Worm (Caenorhabditis elegans) whole organism, late embryonic: ENCODE measurements around the gene T10D4.15.

Source experiments
- C08G9.2 ChIP-seq: sonication (generic microtip); optimal IDR thresholded peaks from 2 replicates; lab custom pipeline; 2016; ENCODE audit warnings: mild to moderate bottlenecking, missing genetic modification characterization, moderate library complexity, missing compliant biosample characterization
- C38D4.7 ChIP-seq: fragments of 200-800 bp; sonication (Bioruptor generic); optimal IDR thresholded peaks from 2 replicates; lab custom pipeline; 2018; ENCODE audit warnings: mild to moderate bottlenecking, missing genetic modification characterization, moderate library complexity, missing compliant biosample characterization
- F13H6.1 ChIP-seq: sonication (generic microtip); optimal IDR thresholded peaks from 2 replicates; lab custom pipeline; 2016; ENCODE audit warnings: missing genetic modification characterization, missing compliant biosample characterization
- K02D7.2 ChIP-seq: sonication (generic microtip); optimal IDR thresholded peaks from 2 replicates; lab custom pipeline; 2017; ENCODE audit warnings: mild to moderate bottlenecking, missing genetic modification characterization, missing compliant biosample characterization
- K09A11.1 ChIP-seq: sonication (generic microtip); optimal IDR thresholded peaks from 2 replicates; lab custom pipeline; 2017; ENCODE audit warnings: antibody characterized with exemption, mild to moderate bottlenecking, missing genetic modification characterization, missing compliant biosample characterization; ENCODE audit not compliant: insufficient read depth
- ahr-1 ChIP-seq: sonication (generic microtip); optimal IDR thresholded peaks from 2 replicates; lab custom pipeline; 2016; ENCODE audit warnings: missing genetic modification characterization, missing compliant biosample characterization
- ama-1 ChIP-seq: fragments of 150-350 bp; optimal IDR thresholded peaks from 2 replicates; lab custom pipeline; 2014
- ceh-14 ChIP-seq: sonication (generic microtip); optimal IDR thresholded peaks from 2 replicates; lab custom pipeline; 2016; ENCODE audit warnings: missing genotype, missing genetic modification characterization, missing compliant biosample characterization
- ceh-2 ChIP-seq: sonication (generic microtip); optimal IDR thresholded peaks from 2 replicates; lab custom pipeline; 2016; ENCODE audit warnings: missing genotype, missing genetic modification characterization, missing compliant biosample characterization
- ceh-22 ChIP-seq: sonication (generic microtip); optimal IDR thresholded peaks from 2 replicates; lab custom pipeline; 2017; ENCODE audit warnings: missing biosample characterization, missing genetic modification characterization
- ceh-30 ChIP-seq: fragments of 150-350 bp; optimal IDR thresholded peaks from 2 replicates; lab custom pipeline; 2014; ENCODE audit warnings: missing biosample characterization, missing genetic modification characterization
- ceh-45 ChIP-seq: fragments of 200-800 bp; sonication (Bioruptor generic); IDR thresholded peaks from 2 replicates; pipeline ENCODE4 v1.3.6; 2022; ENCODE audit warnings: missing genetic modification reagents, missing genetic modification characterization, missing compliant biosample characterization
- ceh-48 ChIP-seq: sonication (generic microtip); optimal IDR thresholded peaks from 2 replicates; lab custom pipeline; 2016; ENCODE audit warnings: missing genetic modification characterization, inconsistent platforms, missing compliant biosample characterization
- ceh-6 ChIP-seq: fragments of 200-800 bp; sonication (Bioruptor generic); optimal IDR thresholded peaks from 2 replicates; lab custom pipeline; 2018; ENCODE audit warnings: mild to moderate bottlenecking, missing genetic modification characterization, missing compliant biosample characterization
- ceh-9 ChIP-seq: sonication (generic microtip); optimal IDR thresholded peaks from 2 replicates; lab custom pipeline; 2016; ENCODE audit warnings: mild to moderate bottlenecking, missing genetic modification characterization, inconsistent platforms, missing compliant biosample characterization
- dmd-4 ChIP-seq: sonication (generic microtip); optimal IDR thresholded peaks from 2 replicates; lab custom pipeline; 2016; ENCODE audit warnings: borderline replicate concordance, missing genetic modification characterization, missing compliant biosample characterization
- dve-1 ChIP-seq: sonication (generic microtip); optimal IDR thresholded peaks from 2 replicates; lab custom pipeline; 2017; ENCODE audit warnings: antibody characterized with exemption, mild to moderate bottlenecking, missing genetic modification characterization, missing compliant biosample characterization
- fax-1 ChIP-seq: sonication (generic microtip); optimal IDR thresholded peaks from 2 replicates; lab custom pipeline; 2016; ENCODE audit warnings: missing genotype, missing genetic modification characterization, missing compliant biosample characterization
- fkh-10 ChIP-seq: fragments of 150-350 bp; optimal IDR thresholded peaks from 2 replicates; lab custom pipeline; 2014; ENCODE audit warnings: missing biosample characterization, missing genetic modification reagents, missing genetic modification characterization
- fkh-6 ChIP-seq: sonication (generic microtip); optimal IDR thresholded peaks from 2 replicates; lab custom pipeline; 2016; ENCODE audit warnings: missing genetic modification characterization, missing compliant biosample characterization
- hlh-13 ChIP-seq: fragments of 200-800 bp; sonication (Bioruptor generic); optimal IDR thresholded peaks from 2 replicates; lab custom pipeline; 2018; ENCODE audit warnings: mild to moderate bottlenecking, missing genetic modification characterization, missing compliant biosample characterization
- hlh-15 ChIP-seq: sonication (generic microtip); optimal IDR thresholded peaks from 2 replicates; lab custom pipeline; 2016; ENCODE audit warnings: missing genetic modification characterization, missing compliant biosample characterization
- hlh-30 ChIP-seq: sonication (generic microtip); optimal IDR thresholded peaks from 2 replicates; lab custom pipeline; 2017; ENCODE audit warnings: antibody characterized with exemption, missing genetic modification characterization, missing compliant biosample characterization; ENCODE audit not compliant: insufficient read depth
- hlh-6 ChIP-seq: sonication (generic microtip); optimal IDR thresholded peaks from 2 replicates; lab custom pipeline; 2016; ENCODE audit warnings: missing genotype, missing genetic modification characterization, missing compliant biosample characterization
- hlh-8 ChIP-seq: sonication (generic microtip); optimal IDR thresholded peaks from 2 replicates; lab custom pipeline; 2016; ENCODE audit warnings: missing genotype, missing genetic modification characterization, missing compliant biosample characterization
- lin-11 ChIP-seq: fragments of 200-800 bp; sonication (Bioruptor generic); optimal IDR thresholded peaks from 2 replicates; lab custom pipeline; 2018; ENCODE audit warnings: mild to moderate bottlenecking, missing genetic modification characterization, missing compliant biosample characterization
- madf-2 ChIP-seq: sonication (generic microtip); optimal IDR thresholded peaks from 2 replicates; lab custom pipeline; 2017; ENCODE audit warnings: missing genetic modification characterization, missing compliant biosample characterization
- nfya-1 ChIP-seq: sonication (generic microtip); optimal IDR thresholded peaks from 2 replicates; lab custom pipeline; 2017; ENCODE audit warnings: missing genetic modification characterization, mild to moderate bottlenecking, missing compliant biosample characterization, antibody characterized with exemption, moderate library complexity
- nhr-232 ChIP-seq: sonication (generic microtip); optimal IDR thresholded peaks from 2 replicates; lab custom pipeline; 2016; ENCODE audit warnings: missing genetic modification characterization, missing compliant biosample characterization
- npax-4 ChIP-seq: sonication (generic microtip); optimal IDR thresholded peaks from 2 replicates; lab custom pipeline; 2016; ENCODE audit warnings: missing genetic modification characterization, missing compliant biosample characterization
- pag-3 ChIP-seq: sonication (generic microtip); optimal IDR thresholded peaks from 2 replicates; lab custom pipeline; 2016; ENCODE audit warnings: missing compliant biosample characterization, missing genetic modification characterization, borderline replicate concordance
- pat-9 ChIP-seq: fragments of 200-800 bp; sonication (Bioruptor generic); optimal IDR thresholded peaks from 2 replicates; lab custom pipeline; 2018; ENCODE audit warnings: mild to moderate bottlenecking, missing genetic modification characterization, moderate library complexity, missing compliant biosample characterization
- pax-1 ChIP-seq: fragments of 150-350 bp; optimal IDR thresholded peaks from 2 replicates; lab custom pipeline; 2014; ENCODE audit warnings: missing biosample characterization, missing genetic modification characterization
- pha-2 ChIP-seq: sonication (generic microtip); optimal IDR thresholded peaks from 2 replicates; lab custom pipeline; 2017; ENCODE audit warnings: mild to moderate bottlenecking, missing genetic modification characterization, missing compliant biosample characterization
- ref-2 ChIP-seq: sonication (generic microtip); optimal IDR thresholded peaks from 2 replicates; lab custom pipeline; 2016; ENCODE audit warnings: missing genetic modification characterization, missing compliant biosample characterization
- rnt-1 ChIP-seq: sonication (generic microtip); optimal IDR thresholded peaks from 2 replicates; lab custom pipeline; 2016; ENCODE audit warnings: missing genetic modification characterization, missing compliant biosample characterization
- sdc-2 ChIP-seq: sonication (generic microtip); optimal IDR thresholded peaks from 2 replicates; lab custom pipeline; 2016; ENCODE audit warnings: missing genotype, missing genetic modification characterization, missing compliant biosample characterization
- syd-9 ChIP-seq: sonication (generic microtip); optimal IDR thresholded peaks from 2 replicates; lab custom pipeline; 2016; ENCODE audit warnings: mild to moderate bottlenecking, missing genetic modification characterization, moderate library complexity, missing compliant biosample characterization
- tbx-2 ChIP-seq: sonication (generic microtip); optimal IDR thresholded peaks from 2 replicates; lab custom pipeline; 2016; ENCODE audit warnings: missing genetic modification characterization, missing compliant biosample characterization
- ttx-3 ChIP-seq: sonication (generic microtip); optimal IDR thresholded peaks from 2 replicates; lab custom pipeline; 2016; ENCODE audit warnings: missing genetic modification reagents, missing genetic modification characterization, missing compliant biosample characterization
- unc-42 ChIP-seq: sonication (generic microtip); optimal IDR thresholded peaks from 2 replicates; lab custom pipeline; 2016; ENCODE audit warnings: missing genotype, missing genetic modification characterization, missing compliant biosample characterization
- unc-86 ChIP-seq: sonication (generic microtip); optimal IDR thresholded peaks from 2 replicates; lab custom pipeline; 2016; ENCODE audit warnings: missing genetic modification characterization, missing compliant biosample characterization

The T10D4.15 gene

ce11 chrII:3148404-3148803 is 2.5 kb downstream of the T10D4.15 start:
- TF ChIP-seq ceh-2 (tag; lab: Kevin White, UChicago) (no peak), dve-1 (tag; lab: Kevin White, UChicago) (no peak), tbx-2 (tag; lab: Kevin White, UChicago) (no peak)

- no peak for TF ChIP-seq F13H6.1 (tag; lab: Kevin White, UChicago)
- TF ChIP-seq ttx-3 (tag; lab: Kevin White, UChicago): no peak
- no peak for TF ChIP-seq syd-9
- TF ChIP-seq hlh-6 (tag; lab: Kevin White, UChicago): no peak
- TF ChIP-seq hlh-15 (tag; lab: Kevin White, UChicago): no peak
- no peak for TF ChIP-seq lin-11 (tag; lab: Kevin White, UChicago)
- no peak for TF ChIP-seq C38D4.7 (GFP tag; lab: Kevin White, UChicago)
- no peak for TF ChIP-seq nhr-232
- no peak for TF ChIP-seq pha-2 (tag; lab: Kevin White, UChicago)
- TF ChIP-seq dmd-4 (tag; lab: Kevin White, UChicago): no peak
- no peak for TF ChIP-seq nfya-1 (tag; lab: Kevin White, UChicago)
- TF ChIP-seq ceh-22 (tag; lab: Kevin White, UChicago): no peak
Measured at ce11 chrII:3149521-3150190, 3.7 kb downstream of the T10D4.15 start, which contains the start of the genes T10D4.11 and T10D4.1. TSS of gene T10D4.11 (minus strand) at chrII:3149621. TSS of gene T10D4.1 (plus strand) at chrII:3150140.

- TF ChIP-seq pag-3 (tag; lab: Kevin White, UChicago): no peak
- no peak for TF ChIP-seq ceh-14 (tag; lab: Kevin White, UChicago)
- no peak for TF ChIP-seq K02D7.2
- TF ChIP-seq hlh-15 (tag; lab: Kevin White, UChicago): no peak
- no peak for TF ChIP-seq ceh-48
- TF ChIP-seq npax-4 (tag; lab: Kevin White, UChicago): no peak
- TF ChIP-seq ttx-3 (tag; lab: Kevin White, UChicago): no peak
- TF ChIP-seq pat-9 (tag; lab: Kevin White, UChicago): no peak
- no peak for TF ChIP-seq dmd-4 (tag; lab: Kevin White, UChicago)
- TF ChIP-seq ahr-1: no peak
- no peak for TF ChIP-seq hlh-30 (tag; lab: Kevin White, UChicago)
- TF ChIP-seq, all 69 proteins: peak for 0
Measured at ce11 chrII:3151615-3152014, 5.7 kb downstream of the T10D4.15 start, which contains the start of the genes T10D4.14 and T10D4.19. TSS of gene T10D4.14 (minus strand) at chrII:3151715. TSS of gene T10D4.19 (plus strand) at chrII:3151918.

- TF ChIP-seq fkh-10 (GFP tag; lab: Kevin White, UChicago): no peak
- TF ChIP-seq pax-1 (tag; lab: Kevin White, UChicago): no peak
- no peak for TF ChIP-seq npax-4 (tag; lab: Kevin White, UChicago)
- no peak for TF ChIP-seq fkh-6 (tag; lab: Kevin White, UChicago)
- no peak for TF ChIP-seq nfya-1 (tag; lab: Kevin White, UChicago)
- no peak for TF ChIP-seq nhr-232
- no peak for TF ChIP-seq tbx-2 (tag; lab: Kevin White, UChicago)
- TF ChIP-seq K02D7.2: no peak
- no peak for TF ChIP-seq unc-86
- no peak for TF ChIP-seq ceh-48
Measured at ce11 chrII:3154383-3154782, 8.4 kb downstream of the T10D4.15 start, which contains the start of gene sri-32. TSS of gene sri-32 (minus strand) at chrII:3154483.

- TF ChIP-seq madf-2 (tag; lab: Kevin White, UChicago) (no peak), unc-42 (no peak), F13H6.1 (tag; lab: Kevin White, UChicago) (no peak), ama-1 (no peak), rnt-1 (no peak), fax-1 (tag; lab: Kevin White, UChicago) (no peak), nfya-1 (tag; lab: Kevin White, UChicago) (no peak), K09A11.1 (tag; lab: Kevin White, UChicago) (no peak), C08G9.2 (tag; lab: Kevin White, UChicago) (no peak), ceh-9 (no peak), ceh-30 (no peak), hlh-13 (GFP tag; lab: Kevin White, UChicago) (no peak), ttx-3 (tag; lab: Kevin White, UChicago) (no peak), ceh-6 (GFP tag; lab: Kevin White, UChicago) (no peak), sdc-2 (tag; lab: Kevin White, UChicago) (no peak), ceh-45 (GFP tag; lab: Robert Waterston, UW) (no peak), hlh-8 (tag; lab: Kevin White, UChicago) (no peak), hlh-30 (tag; lab: Kevin White, UChicago) (no peak), fkh-10 (GFP tag; lab: Kevin White, UChicago) (no peak), ref-2 (tag; lab: Kevin White, UChicago) (no peak)
Measured at ce11 chrII:3156749-3157148, 10.8 kb downstream of the T10D4.15 start, which contains the start of gene sri-33. TSS of gene sri-33 (minus strand) at chrII:3156849.
